Fruit fly (Drosophila melanogaster) whole organism, embryonic: ENCODE results near the gene PIG-L.

Experiments used
- Abd-B ChIP-seq: fragments of 200-800 bp; sonication (Bioruptor generic); optimal IDR thresholded peaks from 2 replicates; lab custom pipeline; 2018; ENCODE audit warnings: missing biosample characterization, mild to moderate bottlenecking, missing genetic modification characterization, moderate library complexity
- Asciz ChIP-seq: fragments of 200-800 bp; sonication (Bioruptor generic); optimal IDR thresholded peaks from 2 replicates; lab custom pipeline; 2017; ENCODE audit warnings: missing biosample characterization, mild to moderate bottlenecking, missing genetic modification characterization, missing genetic modification reagents
- Atf3 ChIP-seq: fragments of 200-800 bp; sonication (Bioruptor generic); optimal IDR thresholded peaks from 3 replicates; lab custom pipeline; 2016; ENCODE audit warnings: missing biosample characterization, missing genetic modification characterization
- Bgb ChIP-seq: fragments of 200-800 bp; sonication (Bioruptor generic); IDR thresholded peaks from 2 replicates; pipeline ENCODE4 v1.3.6; 2022; ENCODE audit warnings: missing biosample characterization, missing genetic modification characterization; ENCODE audit not compliant: partially characterized antibody
- CG10267 ChIP-seq: fragments of 200-800 bp; sonication (Bioruptor generic); optimal IDR thresholded peaks from 2 replicates; lab custom pipeline; 2018; ENCODE audit warnings: missing biosample characterization, mild to moderate bottlenecking, missing genetic modification characterization, moderate library complexity
- CG11093 ChIP-seq: fragments of 200-800 bp; sonication (Bioruptor generic); IDR thresholded peaks from 3 replicates; pipeline ENCODE4 v1.3.6; 2022; ENCODE audit warnings: missing biosample characterization, missing genetic modification characterization
- CG11398 ChIP-seq: fragments of 200-800 bp; sonication (Bioruptor generic); optimal IDR thresholded peaks from 2 replicates; lab custom pipeline; 2016; ENCODE audit warnings: missing biosample characterization, missing genetic modification characterization
- CG12236 ChIP-seq: fragments of 200-800 bp; sonication (Bioruptor generic); optimal IDR thresholded peaks from 2 replicates; lab custom pipeline; 2016; ENCODE audit warnings: missing biosample characterization, missing genetic modification characterization
- CG12769 ChIP-seq: fragments of 200-800 bp; sonication (Bioruptor generic); optimal IDR thresholded peaks from 2 replicates; lab custom pipeline; 2019; ENCODE audit warnings: missing biosample characterization, mild to moderate bottlenecking, missing genetic modification characterization, moderate library complexity
- CG14441 ChIP-seq: fragments of 200-800 bp; sonication (Bioruptor generic); IDR thresholded peaks from 2 replicates; pipeline ENCODE4 v1.3.6; 2022; ENCODE audit warnings: missing biosample characterization, missing genetic modification characterization
- CG14965 ChIP-seq: fragments of 200-800 bp; sonication (Bioruptor generic); optimal IDR thresholded peaks from 2 replicates; lab custom pipeline; 2016; ENCODE audit warnings: missing biosample characterization, missing genetic modification characterization, borderline replicate concordance
- CG17385 ChIP-seq: fragments of 200-800 bp; sonication (Bioruptor generic); optimal IDR thresholded peaks from 3 replicates; lab custom pipeline; 2018; ENCODE audit warnings: missing biosample characterization, mild to moderate bottlenecking, missing genetic modification characterization
- CG18011 ChIP-seq: fragments of 200-800 bp; sonication (Bioruptor generic); optimal IDR thresholded peaks from 2 replicates; lab custom pipeline; 2017; ENCODE audit warnings: missing biosample characterization, missing genetic modification characterization, mild to moderate bottlenecking, moderate library complexity, missing genotype
- CG2202 ChIP-seq: fragments of 200-800 bp; sonication (Bioruptor generic); optimal IDR thresholded peaks from 2 replicates; lab custom pipeline; 2018; ENCODE audit warnings: missing biosample characterization, mild to moderate bottlenecking, missing genetic modification characterization
- CG3163 ChIP-seq: fragments of 200-800 bp; sonication (Bioruptor generic); optimal IDR thresholded peaks from 3 replicates; lab custom pipeline; 2016; ENCODE audit warnings: missing biosample characterization, missing genetic modification characterization
- CG33213 ChIP-seq: fragments of 200-800 bp; sonication (Bioruptor generic); optimal IDR thresholded peaks from 3 replicates; lab custom pipeline; 2016; ENCODE audit warnings: missing biosample characterization, missing genetic modification characterization
- CG34376 ChIP-seq: fragments of 200-800 bp; sonication (Bioruptor generic); optimal IDR thresholded peaks from 2 replicates; lab custom pipeline; 2018; ENCODE audit warnings: missing biosample characterization, mild to moderate bottlenecking, missing genetic modification characterization
- CG42726 ChIP-seq: fragments of 200-800 bp; sonication (Bioruptor generic); IDR thresholded peaks from 2 replicates; pipeline ENCODE4 v1.3.6; 2022; ENCODE audit warnings: missing biosample characterization, missing genetic modification characterization; ENCODE audit not compliant: partially characterized antibody
- CG6272 ChIP-seq: fragments of 200-800 bp; sonication (Bioruptor generic); IDR thresholded peaks from 2 replicates; pipeline ENCODE4 v1.3.6; 2022; ENCODE audit warnings: missing biosample characterization, missing genetic modification characterization
- CG8290 ChIP-seq, 3 experiments: fragments of 200-800 bp; sonication (Bioruptor generic); optimal IDR thresholded peaks; 2 replicates each; lab custom pipeline; 2016 to 2019; ENCODE audit warnings: missing biosample characterization in 3 of 3, missing genetic modification characterization in 3 of 3, mild to moderate bottlenecking in 2 of 3, moderate library complexity in 1 of 3
- CG8388 ChIP-seq: fragments of 200-800 bp; sonication (Bioruptor generic); optimal IDR thresholded peaks from 2 replicates; lab custom pipeline; 2019; ENCODE audit warnings: missing biosample characterization, mild to moderate bottlenecking, missing genetic modification characterization, moderate library complexity
- CG8944 ChIP-seq: fragments of 200-800 bp; sonication (Bioruptor generic); optimal IDR thresholded peaks from 3 replicates; lab custom pipeline; 2016; ENCODE audit warnings: missing biosample characterization, missing genetic modification characterization
- CG9817 ChIP-seq: fragments of 200-800 bp; sonication (Bioruptor generic); optimal IDR thresholded peaks from 2 replicates; lab custom pipeline; 2018; ENCODE audit warnings: missing biosample characterization, mild to moderate bottlenecking, missing genetic modification characterization, moderate library complexity
- CTCF ChIP-seq: fragments of 200-800 bp; sonication (Bioruptor generic); optimal IDR thresholded peaks from 2 replicates; lab custom pipeline; 2017; ENCODE audit warnings: missing biosample characterization, mild to moderate bottlenecking, missing genetic modification characterization, moderate library complexity
- Dll ChIP-seq: fragments of 200-800 bp; sonication (Bioruptor generic); IDR thresholded peaks from 4 replicates; pipeline ENCODE4 v1.3.6; 2022; ENCODE audit warnings: missing biosample characterization, missing genetic modification characterization; ENCODE audit not compliant: partially characterized antibody
- Doc3 ChIP-seq: fragments of 200-800 bp; sonication (Bioruptor generic); IDR thresholded peaks from 3 replicates; pipeline ENCODE4 v1.3.6; 2022; ENCODE audit warnings: missing biosample characterization, missing genetic modification characterization; ENCODE audit not compliant: partially characterized antibody
- Ets65A ChIP-seq: fragments of 200-800 bp; sonication (Bioruptor generic); peaks from one replicate; lab custom pipeline; 2016; ENCODE audit warnings: missing biosample characterization, missing genetic modification characterization
- Gsc ChIP-seq: fragments of 200-800 bp; sonication (Bioruptor generic); IDR thresholded peaks from 2 replicates; pipeline ENCODE4 v1.3.6; 2022; ENCODE audit warnings: missing biosample characterization, missing genetic modification characterization
- Mes4 ChIP-seq: fragments of 200-800 bp; sonication (Bioruptor generic); optimal IDR thresholded peaks from 2 replicates; lab custom pipeline; 2016; ENCODE audit warnings: missing biosample characterization, missing genetic modification characterization
- NfI ChIP-seq: fragments of 200-800 bp; sonication (Bioruptor generic); optimal IDR thresholded peaks from 3 replicates; lab custom pipeline; 2018; ENCODE audit warnings: missing biosample characterization, mild to moderate bottlenecking, missing genetic modification characterization, moderate library complexity
- Oli ChIP-seq: fragments of 200-800 bp; sonication (Bioruptor generic); optimal IDR thresholded peaks from 2 replicates; lab custom pipeline; 2018; ENCODE audit warnings: missing biosample characterization, mild to moderate bottlenecking, missing genetic modification characterization, moderate library complexity
- Rfx ChIP-seq: fragments of 200-800 bp; sonication (Bioruptor generic); IDR thresholded peaks from 2 replicates; pipeline ENCODE4 v1.3.6; 2022; ENCODE audit warnings: missing biosample characterization, missing genetic modification characterization
- ab ChIP-seq: fragments of 200-800 bp; sonication (Bioruptor generic); optimal IDR thresholded peaks from 2 replicates; lab custom pipeline; 2016; ENCODE audit warnings: missing biosample characterization, missing genetic modification characterization
- al ChIP-seq: fragments of 200-800 bp; sonication (Bioruptor generic); IDR thresholded peaks from 2 replicates; pipeline ENCODE4 v1.3.6; 2022; ENCODE audit warnings: missing biosample characterization, missing genetic modification characterization
- aop ChIP-seq: fragments of 200-800 bp; sonication (Bioruptor generic); IDR thresholded peaks from 2 replicates; pipeline ENCODE4 v1.3.6; 2022; ENCODE audit warnings: missing biosample characterization, missing genetic modification characterization
- bigmax ChIP-seq: fragments of 200-800 bp; sonication (Bioruptor generic); optimal IDR thresholded peaks from 2 replicates; lab custom pipeline; 2018; ENCODE audit warnings: missing biosample characterization, mild to moderate bottlenecking, missing genetic modification characterization
- cad ChIP-seq: fragments of >200 bp; optimal IDR thresholded peaks from 2 replicates; lab custom pipeline; 2017; ENCODE audit warnings: missing biosample characterization, missing genetic modification characterization
- cas ChIP-seq: fragments of 200-800 bp; sonication (Bioruptor generic); IDR thresholded peaks from 2 replicates; pipeline ENCODE4 v1.3.6; 2022; ENCODE audit warnings: missing biosample characterization, missing genetic modification characterization
- cato ChIP-seq: fragments of 200-800 bp; sonication (Bioruptor generic); optimal IDR thresholded peaks from 2 replicates; lab custom pipeline; 2016; ENCODE audit warnings: missing biosample characterization, missing genetic modification characterization, borderline replicate concordance
- crol ChIP-seq: fragments of 200-800 bp; sonication (Bioruptor generic); IDR thresholded peaks from 2 replicates; pipeline ENCODE4 v1.3.6; 2022; ENCODE audit warnings: missing biosample characterization, missing genetic modification characterization
- en ChIP-seq: fragments of 200-800 bp; sonication (Bioruptor generic); optimal IDR thresholded peaks from 2 replicates; lab custom pipeline; 2016; ENCODE audit warnings: missing biosample characterization, missing genetic modification characterization
- h ChIP-seq: fragments of >200 bp; optimal IDR thresholded peaks from 2 replicates; lab custom pipeline; 2017
- mirr ChIP-seq: fragments of 200-800 bp; sonication (Bioruptor generic); optimal IDR thresholded peaks from 3 replicates; lab custom pipeline; 2018; ENCODE audit warnings: missing biosample characterization, mild to moderate bottlenecking, missing genetic modification characterization
- mld ChIP-seq: fragments of 200-800 bp; sonication (Bioruptor generic); IDR thresholded peaks from 3 replicates; pipeline ENCODE4 v1.3.6; 2022; ENCODE audit warnings: missing biosample characterization, missing genetic modification characterization; ENCODE audit not compliant: partially characterized antibody
- pb ChIP-seq: fragments of 200-800 bp; sonication (Bioruptor generic); optimal IDR thresholded peaks from 3 replicates; lab custom pipeline; 2016; ENCODE audit warnings: missing biosample characterization, missing genetic modification characterization
- pros ChIP-seq: fragments of 200-800 bp; sonication (Bioruptor generic); optimal IDR thresholded peaks from 3 replicates; lab custom pipeline; 2019; ENCODE audit warnings: missing biosample characterization, mild to moderate bottlenecking, missing genetic modification characterization, moderate library complexity
- rib ChIP-seq: fragments of 200-800 bp; sonication (Bioruptor generic); IDR thresholded peaks from 2 replicates; pipeline ENCODE4 v1.3.6; 2022; ENCODE audit warnings: missing biosample characterization, missing genetic modification characterization
- salm ChIP-seq: fragments of 200-800 bp; sonication (Bioruptor generic); optimal IDR thresholded peaks from 2 replicates; lab custom pipeline; 2018; ENCODE audit warnings: missing biosample characterization, mild to moderate bottlenecking, missing genetic modification characterization
- sr ChIP-seq: fragments of 200-800 bp; sonication (Bioruptor generic); IDR thresholded peaks from 3 replicates; pipeline ENCODE4 v1.3.6; 2022; ENCODE audit warnings: missing biosample characterization, missing genetic modification characterization
- stwl ChIP-seq: fragments of 200-800 bp; sonication (Bioruptor generic); optimal IDR thresholded peaks from 3 replicates; lab custom pipeline; 2018; ENCODE audit warnings: missing biosample characterization, mild to moderate bottlenecking, missing genetic modification characterization, moderate library complexity

PIG-L gene

DNA sequence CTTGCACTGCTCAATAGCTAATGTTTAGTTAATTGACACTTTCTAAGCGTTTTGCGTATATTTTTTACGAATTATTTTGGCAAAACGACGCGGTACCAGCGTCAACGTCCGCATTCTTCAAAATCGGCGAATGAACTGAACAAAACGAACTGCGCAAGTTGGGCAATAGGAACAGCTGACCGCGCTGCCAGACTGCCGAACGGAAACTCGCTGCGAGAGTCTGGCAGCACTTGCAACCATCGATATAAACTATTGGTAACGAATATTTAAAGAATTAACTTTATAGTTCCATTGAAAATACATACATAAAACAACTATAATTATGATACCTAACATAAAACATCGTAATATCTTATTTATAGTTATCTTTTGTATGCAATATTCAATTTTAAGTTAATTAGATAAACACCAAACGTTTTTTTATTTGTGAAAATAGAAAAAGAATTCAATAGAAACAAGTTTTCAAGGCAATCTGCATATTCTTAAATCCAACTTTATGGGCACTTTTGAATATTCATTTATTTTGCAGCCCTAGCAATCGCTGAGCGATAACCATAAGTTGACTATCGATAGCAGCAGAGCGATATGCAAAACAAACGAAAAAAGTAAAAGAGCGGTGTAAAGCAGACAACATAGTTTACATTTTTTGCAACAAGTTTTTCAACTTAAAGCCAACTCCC, 12.6 kb downstream of the PIG-L start, which contains the start of the genes Hs6st and MED25 (continued):
- TF ChIP-seq en (GFP tag; lab: Kevin White, UChicago) (no peak), CG18011 (GFP tag; lab: Kevin White, UChicago) (no peak), NfI (peak; percentile 39), Doc3 (GFP tag; lab: Robert Waterston, UW) (peak; percentile 82), crol (GFP tag; lab: Robert Waterston, UW) (no peak), CTCF (GFP tag; lab: Kevin White, UChicago) (no peak), Abd-B (GFP tag; lab: Kevin White, UChicago) (peak; percentile 41), cato (GFP tag; lab: Kevin White, UChicago) (no peak), Dll (GFP tag; lab: Robert Waterston, UW) (peak; percentile 87; the same call in 2 of the 4 replicates), CG33213 (no peak), salm (no peak), CG3163 (GFP tag; lab: Kevin White, UChicago) (no peak), aop (GFP tag; lab: Robert Waterston, UW) (no peak), cas (GFP tag; lab: Robert Waterston, UW) (no peak), CG11398 (GFP tag; lab: Kevin White, UChicago) (no peak), Gsc (GFP tag; lab: Robert Waterston, UW) (no peak), bigmax (GFP tag; lab: Kevin White, UChicago) (no peak), pros (GFP tag; lab: Kevin White, UChicago) (no peak), Atf3 (GFP tag; lab: Kevin White, UChicago) (no peak), CG12769 (tag; lab: Kevin White, UChicago) (no peak), CG17385 (peak; percentile 12), cad (GFP tag; lab: Kevin White, UChicago) (no peak), CG12236 (GFP tag; lab: Kevin White, UChicago) (no peak), CG11093 (GFP tag; lab: Robert Waterston, UW) (no peak), h (lab: Kevin White, UChicago) (no peak), al (GFP tag; lab: Robert Waterston, UW) (no peak), CG8944 (GFP tag; lab: Kevin White, UChicago) (peak; percentile 16), ab (GFP tag; lab: Kevin White, UChicago) (no peak), pb (no peak), Mes4 (GFP tag; lab: Kevin White, UChicago) (no peak), CG2202 (tag; lab: Kevin White, UChicago) (no peak), Ets65A (GFP tag; lab: Kevin White, UChicago) (peak; percentile 91), stwl (peak; percentile 60), sr (GFP tag; lab: Robert Waterston, UW) (no peak), CG8290 (GFP tag; optimal IDR thresholded peaks at IDR 0.05; lab: Kevin White, UChicago) (no peak), CG8290 (tag; optimal IDR thresholded peaks at IDR 0.05; lab: Kevin White, UChicago) (no peak), CG34376 (GFP tag; lab: Kevin White, UChicago) (peak; percentile 59), CG42726 (GFP tag; lab: Robert Waterston, UW) (peak; percentile 83), mirr (GFP tag; lab: Kevin White, UChicago) (peak; percentile 45), CG14441 (GFP tag; lab: Robert Waterston, UW) (no peak), CG6272 (GFP tag; lab: Robert Waterston, UW) (no peak), Rfx (peak; percentile 26), CG10267 (tag; lab: Kevin White, UChicago) (peak; percentile 72), CG9817 (tag; lab: Kevin White, UChicago) (no peak), Oli (tag; lab: Kevin White, UChicago) (no peak), CG14965 (GFP tag; lab: Kevin White, UChicago) (no peak), CG8388 (GFP tag; lab: Kevin White, UChicago) (no peak), rib (peak; percentile 18; the same call in 1 of the 2 replicates), Asciz (GFP tag; lab: Kevin White, UChicago) (peak; percentile 17), Bgb (peak; percentile 61), mld (peak; percentile 50; the same call in 1 of the 3 replicates)
